Worm (Caenorhabditis elegans) whole organism, L1 larva: ENCODE results near the gene M163.8.
A peak's percentile ranks its signal among the peaks of the same experiment; 100 is the strongest.

Experiments used
- C16A3.4 ChIP-seq: fragments of 150-350 bp; optimal IDR thresholded peaks from 2 replicates; lab custom pipeline; 2014; ENCODE audit warnings: missing biosample characterization, missing genetic modification characterization
- C34B4.2 ChIP-seq: sonication (generic microtip); optimal IDR thresholded peaks from 2 replicates; lab custom pipeline; 2017; ENCODE audit warnings: mild to moderate bottlenecking, missing genetic modification characterization, missing compliant biosample characterization
- Y116A8C.19 ChIP-seq: sonication (generic microtip); optimal IDR thresholded peaks from 2 replicates; lab custom pipeline; 2016; ENCODE audit warnings: missing compliant biosample characterization, missing genetic modification characterization, borderline replicate concordance
- aha-1 ChIP-seq: fragments of 150-350 bp; optimal IDR thresholded peaks from 2 replicates; lab custom pipeline; 2014; ENCODE audit warnings: missing biosample characterization, missing genetic modification characterization
- ama-1 ChIP-seq: fragments of 150-350 bp; optimal IDR thresholded peaks from 2 replicates; lab custom pipeline; 2014
- blmp-1 ChIP-seq: fragments of 150-350 bp; optimal IDR thresholded peaks from 2 replicates; lab custom pipeline; 2014; ENCODE audit warnings: missing biosample characterization, missing genetic modification characterization
- ceh-63 ChIP-seq: fragments of 200-800 bp; sonication (Bioruptor generic); optimal IDR thresholded peaks from 2 replicates; lab custom pipeline; 2018; ENCODE audit warnings: mild to moderate bottlenecking, missing genetic modification characterization, missing compliant biosample characterization
- ceh-8 ChIP-seq: fragments of 200-800 bp; sonication (Bioruptor generic); optimal IDR thresholded peaks from 2 replicates; lab custom pipeline; 2018; ENCODE audit warnings: mild to moderate bottlenecking, missing genetic modification characterization, moderate library complexity, missing compliant biosample characterization
- ceh-82 ChIP-seq, 3 experiments: fragments of 150-350 bp in 1 of 3; sonication (generic microtip) in 2 of 3; optimal IDR thresholded peaks; 2 replicates each; lab custom pipeline; 2014 to 2017; ENCODE audit warnings: missing biosample characterization in 3 of 3, missing genetic modification characterization in 3 of 3
- ces-1 ChIP-seq: fragments of 150-350 bp; optimal IDR thresholded peaks from 2 replicates; lab custom pipeline; 2014; ENCODE audit warnings: missing biosample characterization, missing genetic modification reagents, missing genetic modification characterization
- dpl-1 ChIP-seq, 3 experiments: fragments of 150-350 bp in 2 of 3; sonication (generic microtip) in 1 of 3; optimal IDR thresholded peaks; 2 replicates each; lab custom pipeline; 2014 to 2017; ENCODE audit warnings: missing biosample characterization in 3 of 3, missing genetic modification characterization in 3 of 3, missing genetic modification reagents in 3 of 3
- efl-1 ChIP-seq, 4 experiments: fragments of 150-350 bp; optimal IDR thresholded peaks in 3 of 4; peaks in 1 of 4; 1 replicate in 1 of 4; 2 replicates in 3 of 4; lab custom pipeline; 2014; ENCODE audit warnings: missing biosample characterization in 2 of 4, missing genetic modification characterization in 2 of 4, missing genetic modification reagents in 2 of 4
- egl-27 ChIP-seq, 2 experiments: fragments of 150-350 bp in 1 of 2; sonication (generic microtip); optimal IDR thresholded peaks; 3 replicates each; lab custom pipeline; 2017 to 2018; ENCODE audit warnings: missing biosample characterization in 2 of 2, missing genetic modification characterization in 2 of 2, missing genetic modification reagents in 2 of 2
- elt-2 ChIP-seq: sonication (generic microtip); optimal IDR thresholded peaks from 2 replicates; lab custom pipeline; 2016; ENCODE audit warnings: missing genetic modification characterization, mild to moderate bottlenecking, inconsistent platforms, missing compliant biosample characterization, missing genetic modification reagents
- elt-3 ChIP-seq, 6 experiments: fragments of 150-350 bp in 1 of 6; sonication (generic microtip); optimal IDR thresholded peaks; 2 replicates each; lab custom pipeline; 2017 to 2018; ENCODE audit warnings: missing biosample characterization in 6 of 6, missing genetic modification characterization in 6 of 6, inconsistent platforms in 1 of 6
- ets-5 ChIP-seq: fragments of 200-800 bp; sonication (Bioruptor generic); IDR thresholded peaks from 2 replicates; pipeline ENCODE4 v1.3.6; 2022; ENCODE audit warnings: missing genetic modification characterization, missing compliant biosample characterization
- fkh-10 ChIP-seq: sonication (generic microtip); optimal IDR thresholded peaks from 2 replicates; lab custom pipeline; 2017; ENCODE audit warnings: missing biosample characterization, missing genetic modification reagents, missing genetic modification characterization
- fkh-8 ChIP-seq: sonication (generic microtip); optimal IDR thresholded peaks from 2 replicates; lab custom pipeline; 2016; ENCODE audit warnings: mild to moderate bottlenecking, missing genetic modification characterization, missing compliant biosample characterization
- fos-1 ChIP-seq: fragments of 150-350 bp; optimal IDR thresholded peaks from 2 replicates; lab custom pipeline; 2014; ENCODE audit warnings: missing biosample characterization, missing genetic modification characterization
- hlh-17 ChIP-seq: fragments of 200-800 bp; sonication (Bioruptor generic); optimal IDR thresholded peaks from 2 replicates; lab custom pipeline; 2018; ENCODE audit warnings: missing genetic modification characterization, mild to moderate bottlenecking, missing compliant biosample characterization, moderate library complexity, borderline replicate concordance
- hpl-2 ChIP-seq: fragments of 150-350 bp; optimal IDR thresholded peaks from 2 replicates; lab custom pipeline; 2014; ENCODE audit warnings: missing biosample characterization, missing genetic modification reagents, missing genetic modification characterization
- irx-1 ChIP-seq: sonication (generic microtip); optimal IDR thresholded peaks from 2 replicates; lab custom pipeline; 2016; ENCODE audit warnings: missing genetic modification characterization, missing compliant biosample characterization
- jun-1 ChIP-seq: fragments of 150-350 bp; optimal IDR thresholded peaks from 2 replicates; lab custom pipeline; 2014; ENCODE audit warnings: missing biosample characterization, missing genetic modification reagents, missing genetic modification characterization
- lin-35 ChIP-seq, 2 experiments: fragments of 150-350 bp; optimal IDR thresholded peaks; 2 replicates each; lab custom pipeline; 2014; ENCODE audit warnings: missing biosample characterization in 2 of 2, missing genetic modification characterization in 2 of 2, missing genetic modification reagents in 2 of 2
- lin-39 ChIP-seq: fragments of 150-350 bp; optimal IDR thresholded peaks from 2 replicates; lab custom pipeline; 2014; ENCODE audit warnings: missing biosample characterization, missing genetic modification reagents, missing genetic modification characterization
- lir-3 ChIP-seq: sonication (generic microtip); optimal IDR thresholded peaks from 2 replicates; lab custom pipeline; 2016; ENCODE audit warnings: mild to moderate bottlenecking, missing genetic modification characterization, moderate library complexity, missing compliant biosample characterization; ENCODE audit not compliant: poor library complexity
- mab-9 ChIP-seq: fragments of 200-800 bp; sonication (Bioruptor generic); IDR thresholded peaks from 2 replicates; pipeline ENCODE4 v1.3.6; 2022; ENCODE audit warnings: missing genetic modification reagents, missing genetic modification characterization, missing compliant biosample characterization
- mdl-1 ChIP-seq, 2 experiments: fragments of 150-350 bp; optimal IDR thresholded peaks; 2 replicates each; lab custom pipeline; 2014 to 2017; ENCODE audit warnings: missing biosample characterization in 2 of 2, missing genetic modification characterization in 2 of 2, inconsistent platforms in 1 of 2
- mef-2 ChIP-seq: fragments of 150-350 bp; optimal IDR thresholded peaks from 2 replicates; lab custom pipeline; 2014; ENCODE audit warnings: missing biosample characterization, missing genetic modification characterization
- mep-1 ChIP-seq: fragments of 150-350 bp; optimal IDR thresholded peaks from 2 replicates; lab custom pipeline; 2014; ENCODE audit warnings: missing biosample characterization, missing genetic modification characterization
- nhr-11 ChIP-seq: fragments of 150-350 bp; optimal IDR thresholded peaks from 2 replicates; lab custom pipeline; 2014; ENCODE audit warnings: missing biosample characterization, missing genetic modification characterization
- nhr-19 ChIP-seq: fragments of 200-800 bp; sonication (Bioruptor generic); conservative IDR thresholded peaks from 2 replicates; pipeline ENCODE4 v1.3.6; 2022; ENCODE audit warnings: missing genetic modification characterization, missing compliant biosample characterization
- nhr-20 ChIP-seq: sonication (generic microtip); optimal IDR thresholded peaks from 2 replicates; lab custom pipeline; 2016; ENCODE audit warnings: mild to moderate bottlenecking, missing genetic modification characterization, missing compliant biosample characterization
- nhr-71 ChIP-seq: sonication (generic microtip); optimal IDR thresholded peaks from 2 replicates; lab custom pipeline; 2016; ENCODE audit warnings: mild to moderate bottlenecking, missing genetic modification characterization, moderate library complexity, missing compliant biosample characterization
- nhr-76 ChIP-seq: sonication (generic microtip); optimal IDR thresholded peaks from 2 replicates; lab custom pipeline; 2017; ENCODE audit warnings: missing biosample characterization, missing genetic modification characterization
- nhr-84 ChIP-seq: sonication (generic microtip); optimal IDR thresholded peaks from 2 replicates; lab custom pipeline; 2017; ENCODE audit warnings: missing biosample characterization, missing genetic modification characterization
- nhr-85 ChIP-seq: sonication (generic microtip); peaks from one replicate; lab custom pipeline; 2016; ENCODE audit warnings: missing genetic modification characterization, inconsistent platforms, missing compliant biosample characterization
- pag-3 ChIP-seq: sonication (generic microtip); optimal IDR thresholded peaks from 2 replicates; lab custom pipeline; 2017; ENCODE audit warnings: missing genetic modification characterization, mild to moderate bottlenecking, missing compliant biosample characterization, antibody characterized with exemption, borderline replicate concordance; ENCODE audit not compliant: insufficient read depth
- pax-3 ChIP-seq: fragments of 200-800 bp; sonication (Bioruptor generic); optimal IDR thresholded peaks from 2 replicates; lab custom pipeline; 2018; ENCODE audit warnings: mild to moderate bottlenecking, missing genetic modification characterization, moderate library complexity, missing compliant biosample characterization
- rnt-1 ChIP-seq: sonication (generic microtip); optimal IDR thresholded peaks from 2 replicates; lab custom pipeline; 2016; ENCODE audit warnings: mild to moderate bottlenecking, missing genetic modification characterization, moderate library complexity, missing compliant biosample characterization
- skn-1 ChIP-seq: fragments of 150-350 bp; optimal IDR thresholded peaks from 2 replicates; lab custom pipeline; 2014; ENCODE audit warnings: missing biosample characterization, missing genetic modification characterization
- snpc-4 ChIP-seq: fragments of 150-350 bp; optimal IDR thresholded peaks from 2 replicates; lab custom pipeline; 2014; ENCODE audit warnings: missing biosample characterization, missing genetic modification characterization
- sox-4 ChIP-seq: sonication (generic microtip); optimal IDR thresholded peaks from 2 replicates; lab custom pipeline; 2016; ENCODE audit warnings: missing genetic modification characterization, missing compliant biosample characterization
- sptf-1 ChIP-seq: fragments of 150-350 bp; optimal IDR thresholded peaks from 2 replicates; lab custom pipeline; 2014; ENCODE audit warnings: missing biosample characterization, missing genetic modification characterization
- tbx-2 ChIP-seq: sonication (generic microtip); optimal IDR thresholded peaks from 2 replicates; lab custom pipeline; 2016; ENCODE audit warnings: missing genetic modification characterization, missing compliant biosample characterization
- tlp-1 ChIP-seq: fragments of 150-350 bp; optimal IDR thresholded peaks from 2 replicates; lab custom pipeline; 2014; ENCODE audit warnings: missing biosample characterization, missing genetic modification characterization
- unc-62 ChIP-seq: fragments of 150-350 bp; optimal IDR thresholded peaks from 2 replicates; lab custom pipeline; 2014; ENCODE audit warnings: missing biosample characterization, missing genetic modification reagents, missing genetic modification characterization
- unc-86 ChIP-seq: sonication (generic microtip); optimal IDR thresholded peaks from 2 replicates; lab custom pipeline; 2016; ENCODE audit warnings: missing genetic modification characterization, missing compliant biosample characterization
- unc-98 ChIP-seq: fragments of 200-800 bp; sonication (Bioruptor generic); IDR thresholded peaks from 2 replicates; pipeline ENCODE4 v1.3.6; 2022; ENCODE audit warnings: missing genetic modification characterization, missing compliant biosample characterization
- vab-15 ChIP-seq: sonication (generic microtip); optimal IDR thresholded peaks from 2 replicates; lab custom pipeline; 2017; ENCODE audit warnings: missing genotype, mild to moderate bottlenecking, missing genetic modification characterization, missing compliant biosample characterization
- xbp-1 ChIP-seq: sonication (generic microtip); optimal IDR thresholded peaks from 2 replicates; lab custom pipeline; 2016; ENCODE audit warnings: missing genetic modification characterization, missing compliant biosample characterization
- ztf-4 ChIP-seq: fragments of 150-350 bp; optimal IDR thresholded peaks from 2 replicates; lab custom pipeline; 2014; ENCODE audit warnings: missing biosample characterization, missing genetic modification characterization

The M163.8 gene

ce11 chrX:14480248-14480647 lies 4.7 kb upstream of the M163.8 start, which contains the start of gene gfi-3 (continued):
- TF ChIP-seq nhr-76 (tag; lab: Kevin White, UChicago) (no peak), mab-9 (GFP tag; lab: Robert Waterston, UW) (peak; percentile 54; the same call in 1 of the 2 replicates), pag-3 (tag; lab: Kevin White, UChicago) (no peak), nhr-19 (peak; percentile 90), mdl-1 (tag; optimal IDR thresholded peaks at IDR 0.05; lab: Kevin White, UChicago) (peak in 1 of 2 experiments; percentile 63), nhr-20 (tag; lab: Kevin White, UChicago) (peak; percentile 91), elt-3 (tag; optimal IDR thresholded peaks at IDR 0.05; lab: Kevin White, UChicago) (peak in 3 of 6 experiments; percentile 7 to 74 (median 43)), mep-1 (tag; lab: Kevin White, UChicago) (peak; percentile 75), dpl-1 (GFP tag; optimal IDR thresholded peaks at IDR 0.05; lab: Kevin White, UChicago) (peak; percentile 68 to 79 (median 74)), sox-4 (tag; lab: Kevin White, UChicago) (peak; percentile 42), unc-86 (tag; lab: Kevin White, UChicago) (peak; percentile 73), fos-1 (tag; lab: Kevin White, UChicago) (peak; percentile 55), ceh-63 (GFP tag; lab: Kevin White, UChicago) (no peak), lir-3 (tag; lab: Kevin White, UChicago) (peak; percentile 44), nhr-84 (no peak), ztf-4 (tag; lab: Kevin White, UChicago) (peak; percentile 57), skn-1 (tag; lab: Kevin White, UChicago) (peak; percentile 60), unc-62 (no peak), rnt-1 (tag; lab: Kevin White, UChicago) (peak; percentile 91), Y116A8C.19 (tag; lab: Kevin White, UChicago) (no peak), fkh-10 (peak; percentile 6), pax-3 (tag; lab: Kevin White, UChicago) (peak; percentile 49), egl-27 (tag; optimal IDR thresholded peaks at IDR 0.05; lab: Kevin White, UChicago) (no peak), C16A3.4 (peak; percentile 76), vab-15 (tag; lab: Kevin White, UChicago) (no peak), blmp-1 (peak; percentile 56), ama-1 (no peak), tbx-2 (tag; lab: Kevin White, UChicago) (peak; percentile 89), ets-5 (GFP tag; lab: Robert Waterston, UW) (no peak), xbp-1 (tag; lab: Kevin White, UChicago) (peak; percentile 81), lin-35 (GFP tag; optimal IDR thresholded peaks at IDR 0.05; lab: Kevin White, UChicago) (peak; percentile 72 to 86), mef-2 (no peak), lin-39 (peak; percentile 85), hpl-2 (peak; percentile 69), jun-1 (tag; lab: Kevin White, UChicago) (peak; percentile 71), C34B4.2 (no peak), snpc-4 (peak; percentile 89), unc-98 (no peak), ceh-82 (tag; optimal IDR thresholded peaks at IDR 0.05; lab: Kevin White, UChicago) (peak; percentile 73 to 80 (median 79)), nhr-71 (peak; percentile 93), nhr-85 (tag; lab: Kevin White, UChicago) (peak; percentile 92), nhr-11 (tag; lab: Kevin White, UChicago) (peak; percentile 15), ces-1 (GFP tag; lab: Kevin White, UChicago) (no peak), irx-1 (tag; lab: Kevin White, UChicago) (peak; percentile 72), sptf-1 (tag; lab: Kevin White, UChicago) (no peak), ceh-8 (GFP tag; lab: Kevin White, UChicago) (peak; percentile 7), elt-2 (peak; percentile 45), fkh-8 (tag; lab: Kevin White, UChicago) (peak; percentile 49), hlh-17 (GFP tag; lab: Kevin White, UChicago) (no peak), aha-1 (tag; lab: Kevin White, UChicago) (peak; percentile 42), efl-1 (optimal IDR thresholded peaks at IDR 0.05; lab: Kevin White, UChicago) (peak; percentile 66 to 74), efl-1 (GFP tag; optimal IDR thresholded peaks at IDR 0.05 in 1 of 2; lab: Kevin White, UChicago) (peak; percentile 58 to 97), tlp-1 (tag; lab: Kevin White, UChicago) (no peak)
